Worm (Caenorhabditis elegans): ENCODE results near the gene F40G12.10.

- TF ChIP-seq ztf-23 (GFP tag; IDR thresholded peaks at IDR 0.05) (no peak), klf-2 (GFP tag; conservative IDR thresholded peaks at IDR 0.05) (no peak), ztf-29 (GFP tag; IDR thresholded peaks at IDR 0.05) (no peak), flt-1 (GFP tag; IDR thresholded peaks at IDR 0.05) (no peak)
Measured at ce11 chrV:14319101-14319781, 35.9 kb downstream of the F40G12.10 start, which contains the start of gene F47B8.13.

Measured in whole organism, midembryonic.